Fruit fly (Drosophila melanogaster) whole organism, pupa: Measurements from ENCODE around the gene CG32756.

Experiments used
- CG10348 ChIP-seq: fragments of 200-800 bp; sonication (Bioruptor generic); IDR thresholded peaks from 2 replicates; pipeline ENCODE4 v1.3.6; 2022; ENCODE audit warnings: missing biosample characterization, missing genetic modification characterization
- CG12605 ChIP-seq: fragments of 200-800 bp; sonication (Bioruptor generic); IDR thresholded peaks from 2 replicates; pipeline ENCODE4 v1.3.6; 2022; ENCODE audit warnings: missing biosample characterization, missing genetic modification characterization
- CG13204 ChIP-seq: fragments of 200-800 bp; sonication (Bioruptor generic); optimal IDR thresholded peaks from 2 replicates; lab custom pipeline; 2018; ENCODE audit warnings: missing biosample characterization, mild to moderate bottlenecking, missing genetic modification characterization, moderate library complexity
- CG14655 ChIP-seq: fragments of 200-800 bp; sonication (Bioruptor generic); optimal IDR thresholded peaks from 3 replicates; lab custom pipeline; 2017; ENCODE audit warnings: mild to moderate bottlenecking, missing biosample characterization, missing genetic modification reagents, missing genetic modification characterization
- CG15710 ChIP-seq: fragments of 200-800 bp; sonication (Bioruptor generic); optimal IDR thresholded peaks from 2 replicates; lab custom pipeline; 2018; ENCODE audit warnings: missing biosample characterization, mild to moderate bottlenecking, missing genetic modification characterization, moderate library complexity
- CG17806 ChIP-seq: fragments of 200-800 bp; sonication (Bioruptor generic); optimal IDR thresholded peaks from 2 replicates; lab custom pipeline; 2018; ENCODE audit warnings: missing biosample characterization, mild to moderate bottlenecking, missing genetic modification characterization, moderate library complexity
- CG32121 ChIP-seq: fragments of 200-800 bp; sonication (Bioruptor generic); IDR thresholded peaks from 2 replicates; pipeline ENCODE4 v1.3.6; 2022; ENCODE audit warnings: missing biosample characterization, missing genetic modification characterization
- CG34367 ChIP-seq: fragments of 200-800 bp; sonication (Bioruptor generic); optimal IDR thresholded peaks from 2 replicates; lab custom pipeline; 2018; ENCODE audit warnings: missing biosample characterization, mild to moderate bottlenecking, missing genetic modification characterization
- CG4496 ChIP-seq: fragments of 200-800 bp; sonication (Bioruptor generic); IDR thresholded peaks from 3 replicates; pipeline ENCODE4 v1.3.6; 2022; ENCODE audit warnings: missing biosample characterization, missing genetic modification characterization
- CG8159 ChIP-seq: fragments of 200-800 bp; sonication (Bioruptor generic); optimal IDR thresholded peaks from 3 replicates; lab custom pipeline; 2018; ENCODE audit warnings: missing biosample characterization, mild to moderate bottlenecking, missing genetic modification characterization, moderate library complexity
- CG8301 ChIP-seq: fragments of 200-800 bp; sonication (Bioruptor generic); optimal IDR thresholded peaks from 2 replicates; lab custom pipeline; 2018; ENCODE audit warnings: missing biosample characterization, mild to moderate bottlenecking, missing genetic modification characterization
- CG9948 ChIP-seq: fragments of 200-800 bp; sonication (Bioruptor generic); optimal IDR thresholded peaks from 2 replicates; lab custom pipeline; 2018; ENCODE audit warnings: missing biosample characterization, mild to moderate bottlenecking, missing genetic modification characterization, moderate library complexity
- D1 ChIP-seq: fragments of 200-800 bp; sonication (Bioruptor generic); optimal IDR thresholded peaks from 2 replicates; lab custom pipeline; 2018; ENCODE audit warnings: missing biosample characterization, mild to moderate bottlenecking, missing genetic modification characterization, moderate library complexity
- EcR ChIP-seq: fragments of 200-800 bp; sonication (Bioruptor generic); optimal IDR thresholded peaks from 3 replicates; lab custom pipeline; 2019; ENCODE audit warnings: missing biosample characterization, missing genetic modification characterization, mild to moderate bottlenecking, moderate library complexity, missing genetic modification reagents
- Ets98B ChIP-seq: fragments of 200-800 bp; sonication (Bioruptor generic); IDR thresholded peaks from 2 replicates; pipeline ENCODE4 v1.3.6; 2022; ENCODE audit warnings: missing biosample characterization, missing genetic modification characterization
- Pif1A ChIP-seq: fragments of 200-800 bp; sonication (Bioruptor generic); optimal IDR thresholded peaks from 3 replicates; lab custom pipeline; 2016; ENCODE audit warnings: missing biosample characterization, missing genetic modification characterization
- Pif1B ChIP-seq: fragments of 200-800 bp; sonication (Bioruptor generic); optimal IDR thresholded peaks from 3 replicates; lab custom pipeline; 2016; ENCODE audit warnings: missing biosample characterization, missing genetic modification characterization
- Snoo ChIP-seq: fragments of 200-800 bp; sonication (Bioruptor generic); optimal IDR thresholded peaks from 3 replicates; lab custom pipeline; 2017; ENCODE audit warnings: missing biosample characterization, mild to moderate bottlenecking, missing genetic modification characterization, inconsistent platforms
- fd96Ca ChIP-seq: fragments of 200-800 bp; sonication (Bioruptor generic); IDR thresholded peaks from 3 replicates; pipeline ENCODE4 v1.3.6; 2022; ENCODE audit warnings: missing biosample characterization, missing genetic modification characterization
- gl ChIP-seq: fragments of 200-800 bp; sonication (Bioruptor generic); optimal IDR thresholded peaks from 2 replicates; lab custom pipeline; 2018; ENCODE audit warnings: missing biosample characterization, mild to moderate bottlenecking, missing genetic modification characterization
- rn ChIP-seq: fragments of 200-800 bp; sonication (Bioruptor generic); IDR thresholded peaks from 2 replicates; pipeline ENCODE4 v1.3.6; 2022; ENCODE audit warnings: missing biosample characterization, missing genetic modification characterization

The CG32756 gene

DNA sequence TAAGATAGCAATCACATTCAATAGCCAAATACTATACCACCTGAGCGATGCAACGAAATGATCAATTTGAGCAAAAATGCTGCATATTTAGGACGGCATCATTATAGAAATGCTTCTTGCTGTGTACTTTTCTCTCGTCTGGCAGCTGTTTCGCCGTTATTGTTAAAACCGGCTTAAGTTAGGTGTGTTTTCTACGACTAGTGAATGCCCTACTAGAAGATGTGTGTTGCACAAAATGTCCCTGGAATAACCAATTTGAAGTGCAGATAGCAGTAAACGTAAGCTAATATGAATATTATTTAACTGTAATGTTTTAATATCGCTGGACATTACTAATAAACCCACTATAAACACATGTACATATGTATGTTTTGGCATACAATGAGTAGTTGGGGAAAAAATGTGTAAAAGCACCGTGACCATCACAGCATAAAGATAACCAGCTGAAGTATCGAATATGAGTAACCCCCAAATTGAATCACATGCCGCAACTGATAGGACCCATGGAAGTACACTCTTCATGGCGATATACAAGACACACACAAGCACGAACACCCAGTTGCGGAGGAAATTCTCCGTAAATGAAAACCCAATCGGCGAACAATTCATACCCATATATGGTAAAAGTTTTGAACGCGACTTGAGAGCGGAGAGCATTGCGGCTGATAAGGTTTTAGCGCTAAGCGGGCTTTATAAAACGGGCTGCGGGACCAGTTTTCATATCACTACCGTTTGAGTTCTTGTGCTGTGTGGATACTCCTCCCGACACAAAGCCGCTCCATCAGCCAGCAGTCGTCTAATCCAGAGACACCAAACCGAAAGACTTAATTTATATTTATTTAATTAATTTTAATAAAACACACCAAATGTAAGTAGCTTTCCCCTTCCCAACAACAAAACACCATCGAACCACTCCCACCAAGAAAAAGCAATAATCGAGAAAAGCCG lies 45.1 kb upstream of the CG32756 start, which contains the start of gene Act5C:
Gene Act5C, plus strand, starts transcription at position 716 of the 948 bp plus-strand sequence.
- TF ChIP-seq CG34367 (tag; lab: Kevin White, UChicago) = peak; percentile 99
- peak; percentile 98 for TF ChIP-seq CG15710 (tag; lab: Kevin White, UChicago)
- peak; percentile 98 for TF ChIP-seq fd96Ca (GFP tag; lab: Robert Waterston, UW)
- peak; percentile 97 for TF ChIP-seq Pif1B (GFP tag; lab: Kevin White, UChicago)
- peak; percentile 98 for TF ChIP-seq CG4496
- peak; percentile 95 for TF ChIP-seq rn (GFP tag; lab: Robert Waterston, UW)
- TF ChIP-seq D1 (tag; lab: Kevin White, UChicago) = peak; percentile 77
- peak; percentile 50 for TF ChIP-seq EcR
- TF ChIP-seq CG12605 (GFP tag; lab: Robert Waterston, UW) = peak; percentile 95
- peak; percentile 98 for TF ChIP-seq CG8159 (tag; lab: Kevin White, UChicago)
- peak; percentile 97 for TF ChIP-seq Pif1A
- TF ChIP-seq CG17806 (tag; lab: Kevin White, UChicago) = peak; percentile 98
- peak; percentile 97 for TF ChIP-seq gl (tag; lab: Kevin White, UChicago)
- peak; percentile 67 for TF ChIP-seq CG10348 (GFP tag; lab: Robert Waterston, UW)
- peak; percentile 95 for TF ChIP-seq CG32121 (GFP tag; lab: Robert Waterston, UW)
- TF ChIP-seq CG9948 (tag; lab: Kevin White, UChicago) = peak; percentile 97
- TF ChIP-seq Ets98B (GFP tag; lab: Robert Waterston, UW) = peak; percentile 97
- peak; percentile 96 for TF ChIP-seq CG8301 (tag; lab: Kevin White, UChicago)
- TF ChIP-seq CG14655 (GFP tag; lab: Kevin White, UChicago) = peak; percentile 96
- TF ChIP-seq Snoo = peak; percentile 98
- TF ChIP-seq CG13204 (GFP tag; lab: Kevin White, UChicago) = peak; percentile 91

DNA sequence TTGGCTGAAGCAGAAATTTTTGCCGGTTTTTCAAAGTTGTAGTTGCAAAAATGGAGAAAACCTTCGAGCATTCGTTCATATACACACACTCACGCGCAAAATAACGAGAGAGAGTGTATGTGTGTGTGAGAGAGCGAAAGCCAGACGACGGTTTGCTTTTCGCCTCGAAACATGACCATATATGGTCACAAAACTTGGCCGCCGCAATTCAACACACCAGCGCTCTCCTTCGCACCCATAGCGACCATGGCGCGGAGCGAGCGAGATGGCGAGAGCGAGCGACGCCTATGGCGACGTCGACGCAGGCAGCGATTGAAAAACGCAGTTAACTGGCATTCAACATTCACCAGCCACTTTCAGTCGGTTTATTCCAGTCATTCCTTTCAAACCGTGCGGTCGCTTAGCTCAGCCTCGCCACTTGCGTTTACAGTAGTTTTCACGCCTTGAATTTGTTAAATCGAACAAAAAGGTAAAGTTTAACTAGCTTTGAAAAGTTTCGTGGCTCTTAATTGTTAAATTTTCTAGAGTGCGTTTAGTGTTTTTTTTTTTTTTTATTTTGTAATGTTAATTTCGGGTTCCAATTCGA lies 43.8 kb upstream of the CG32756 start:
- TF ChIP-seq CG4496 = peak; percentile 71; the same call in 2 of the 3 replicates
- TF ChIP-seq CG32121 (GFP tag; lab: Robert Waterston, UW) = peak; percentile 22; the same call in 1 of the 2 replicates
- TF ChIP-seq CG13204 (GFP tag; lab: Kevin White, UChicago) = peak; percentile 51
- TF ChIP-seq Pif1B (GFP tag; lab: Kevin White, UChicago) = peak; percentile 48
- peak; percentile 30 for TF ChIP-seq Pif1A
- no peak for TF ChIP-seq CG9948 (tag; lab: Kevin White, UChicago)
- no peak for TF ChIP-seq CG8301 (tag; lab: Kevin White, UChicago)
- TF ChIP-seq CG17806 (tag; lab: Kevin White, UChicago) = no peak
- TF ChIP-seq CG12605 (GFP tag; lab: Robert Waterston, UW) = 0 out of 2 replicates have a peak, but pooled peaks have one; percentile 8
- TF ChIP-seq Snoo = peak; percentile 46
- no peak for TF ChIP-seq CG15710 (tag; lab: Kevin White, UChicago)
- no peak for TF ChIP-seq CG34367 (tag; lab: Kevin White, UChicago)
- peak; percentile 77 for TF ChIP-seq EcR
- TF ChIP-seq fd96Ca (GFP tag; lab: Robert Waterston, UW) = peak; percentile 59; the same call in 2 of the 3 replicates
- TF ChIP-seq CG14655 (GFP tag; lab: Kevin White, UChicago) = peak; percentile 13
- no peak for TF ChIP-seq D1 (tag; lab: Kevin White, UChicago)
- peak; percentile 4 for TF ChIP-seq CG8159 (tag; lab: Kevin White, UChicago)
- TF ChIP-seq rn (GFP tag; lab: Robert Waterston, UW) = no peak
- peak; percentile 42; the same call in 1 of the 2 replicates for TF ChIP-seq Ets98B (GFP tag; lab: Robert Waterston, UW)
- TF ChIP-seq CG10348 (GFP tag; lab: Robert Waterston, UW) = no peak
- no peak for TF ChIP-seq gl (tag; lab: Kevin White, UChicago)

DNA sequence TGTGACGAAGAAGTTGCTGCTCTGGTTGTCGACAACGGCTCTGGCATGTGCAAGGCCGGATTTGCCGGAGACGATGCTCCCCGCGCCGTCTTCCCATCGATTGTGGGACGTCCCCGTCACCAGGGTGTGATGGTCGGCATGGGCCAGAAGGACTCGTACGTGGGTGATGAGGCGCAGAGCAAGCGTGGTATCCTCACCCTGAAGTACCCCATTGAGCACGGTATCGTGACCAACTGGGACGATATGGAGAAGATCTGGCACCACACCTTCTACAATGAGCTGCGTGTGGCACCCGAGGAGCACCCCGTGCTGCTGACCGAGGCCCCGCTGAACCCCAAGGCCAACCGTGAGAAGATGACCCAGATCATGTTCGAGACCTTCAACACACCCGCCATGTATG lies 42.8 kb upstream of the CG32756 start:
- TF ChIP-seq rn (GFP tag; lab: Robert Waterston, UW) = no peak
- TF ChIP-seq CG15710 (tag; lab: Kevin White, UChicago) = no peak
- no peak for TF ChIP-seq CG8301 (tag; lab: Kevin White, UChicago)
- TF ChIP-seq Ets98B (GFP tag; lab: Robert Waterston, UW) = no peak
- no peak for TF ChIP-seq CG17806 (tag; lab: Kevin White, UChicago)
- no peak for TF ChIP-seq CG13204 (GFP tag; lab: Kevin White, UChicago)
- TF ChIP-seq D1 (tag; lab: Kevin White, UChicago) = no peak
- no peak for TF ChIP-seq CG10348 (GFP tag; lab: Robert Waterston, UW)
- no peak for TF ChIP-seq Pif1B (GFP tag; lab: Kevin White, UChicago)
- TF ChIP-seq CG32121 (GFP tag; lab: Robert Waterston, UW) = no peak
- TF ChIP-seq fd96Ca (GFP tag; lab: Robert Waterston, UW) = no peak
- TF ChIP-seq gl (tag; lab: Kevin White, UChicago) = no peak
- TF ChIP-seq CG34367 (tag; lab: Kevin White, UChicago) = no peak
- no peak for TF ChIP-seq CG14655 (GFP tag; lab: Kevin White, UChicago)
- no peak for TF ChIP-seq CG12605 (GFP tag; lab: Robert Waterston, UW)
- no peak for TF ChIP-seq EcR
- no peak for TF ChIP-seq Snoo

DNA sequence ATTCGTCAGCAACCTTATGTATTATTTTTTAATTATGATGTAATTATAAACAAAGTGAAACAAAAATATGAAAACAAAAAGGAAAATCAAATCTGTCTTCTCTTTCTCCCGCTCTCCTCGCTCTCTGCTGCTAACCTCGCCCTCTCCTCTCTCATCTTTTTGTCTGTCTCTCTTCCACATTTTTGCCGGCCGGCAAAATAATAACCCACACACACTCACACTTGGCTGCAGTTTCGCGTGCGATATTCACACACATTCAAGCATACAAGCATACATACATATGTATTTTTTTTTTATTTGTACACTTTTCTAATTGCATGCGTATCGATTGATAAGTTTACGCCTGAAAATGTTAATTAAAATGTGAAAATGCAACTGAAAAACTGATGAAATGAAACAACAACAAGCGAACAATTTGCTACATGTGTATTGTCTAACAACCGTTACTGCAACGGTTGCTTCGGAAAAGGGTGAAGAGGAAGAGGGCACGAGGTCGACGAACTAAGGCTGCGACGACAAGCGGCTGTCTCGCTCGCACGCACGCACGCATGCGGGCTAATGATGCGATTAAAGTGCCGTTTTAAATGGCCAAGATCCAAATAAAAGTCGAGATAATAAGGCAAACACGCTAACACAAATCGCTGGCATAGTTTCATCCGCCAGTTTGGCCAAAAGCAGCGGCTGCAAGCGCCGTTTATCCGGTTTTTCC lies 41.0 kb upstream of the CG32756 start:
- TF ChIP-seq gl (tag; lab: Kevin White, UChicago) (no peak), D1 (tag; lab: Kevin White, UChicago) (no peak), Snoo (no peak), CG17806 (tag; lab: Kevin White, UChicago) (no peak), Ets98B (GFP tag; lab: Robert Waterston, UW) (peak; percentile 12; the same call in 1 of the 2 replicates), CG12605 (GFP tag; lab: Robert Waterston, UW) (peak; percentile 41; the same call in 1 of the 2 replicates), CG34367 (tag; lab: Kevin White, UChicago) (no peak), EcR (peak; percentile 97), CG8301 (tag; lab: Kevin White, UChicago) (no peak), CG8159 (tag; lab: Kevin White, UChicago) (no peak), rn (GFP tag; lab: Robert Waterston, UW) (no peak), CG15710 (tag; lab: Kevin White, UChicago) (no peak), CG13204 (GFP tag; lab: Kevin White, UChicago) (peak; percentile 6), CG4496 (no peak), fd96Ca (GFP tag; lab: Robert Waterston, UW) (no peak)
